Worm (Caenorhabditis elegans): ENCODE results near the gene cylc-1.
A peak's percentile ranks its signal among the peaks of the same experiment; 100 is the strongest.

cylc-1 gene

ce11 chrIV:5183755-5184166 is 41.8 kb downstream of the cylc-1 start, which contains the start of gene W03F8.4 (continued):
- peak; percentile 93 for TF ChIP-seq nhr-25 (tag; optimal IDR thresholded peaks at IDR 0.05; ENCODE audit: borderline replicate concordance, insufficient read depth)
- peak; percentile 92 for TF ChIP-seq rbr-2 (tag; optimal IDR thresholded peaks at IDR 0.05)
- no peak for TF ChIP-seq daf-8 (GFP tag; IDR thresholded peaks at IDR 0.05)
- no peak for TF ChIP-seq ZK546.5 (tag; optimal IDR thresholded peaks at IDR 0.05)
- TF ChIP-seq jun-1 (tag; optimal IDR thresholded peaks at IDR 0.05) = peak; percentile 44
- TF ChIP-seq spr-1 (tag; optimal IDR thresholded peaks at IDR 0.05) = peak; percentile 92
- TF ChIP-seq saeg-2 (GFP tag; IDR thresholded peaks at IDR 0.05) = peak; percentile 73; the same call in 1 of the 2 replicates
- peak; percentile 82 for TF ChIP-seq F10B5.3 (tag; optimal IDR thresholded peaks at IDR 0.05)
- peak; percentile 88 for TF ChIP-seq lin-29 (GFP tag; IDR thresholded peaks at IDR 0.05)
- no peak for TF ChIP-seq ceh-28 (tag; optimal IDR thresholded peaks at IDR 0.05)
- TF ChIP-seq ztf-11 (tag; optimal IDR thresholded peaks at IDR 0.05) = no peak
- peak; percentile 43 to 98 for TF ChIP-seq daf-16 (GFP tag; optimal IDR thresholded peaks at IDR 0.05)
- peak; percentile 93 for TF ChIP-seq daf-16 (tag; optimal IDR thresholded peaks at IDR 0.05)
- no peak for TF ChIP-seq nhr-41 (GFP tag; IDR thresholded peaks at IDR 0.05)
- TF ChIP-seq T20F7.1 (GFP tag; optimal IDR thresholded peaks at IDR 0.05) = peak; percentile 81
- no peak for TF ChIP-seq ceh-62 (tag; optimal IDR thresholded peaks at IDR 0.05)
- TF ChIP-seq hlh-11 (tag; optimal IDR thresholded peaks at IDR 0.05) = peak; percentile 92
- peak; percentile 81 for TF ChIP-seq nhr-6 (tag; optimal IDR thresholded peaks at IDR 0.05)
- TF ChIP-seq F49E8.2 (tag; optimal IDR thresholded peaks at IDR 0.05; ENCODE audit: borderline replicate concordance) = peak; percentile 81
- peak; percentile 97 for TF ChIP-seq snpc-1.2 (GFP tag; IDR thresholded peaks at IDR 0.05)
- peak; percentile 85 for TF ChIP-seq lin-13 (GFP tag; optimal IDR thresholded peaks at IDR 0.05)
- TF ChIP-seq ama-1 (optimal IDR thresholded peaks at IDR 0.05) = peak; percentile 65
- peak; percentile 85 for TF ChIP-seq hlh-30 (tag; optimal IDR thresholded peaks at IDR 0.05; ENCODE audit: insufficient read depth)
- TF ChIP-seq Y48G9A.11 (GFP tag; IDR thresholded peaks at IDR 0.05) = peak; percentile 56
- no peak for TF ChIP-seq madf-5 (GFP tag; IDR thresholded peaks at IDR 0.05)
- peak; percentile 94 for TF ChIP-seq nhr-102 (tag; optimal IDR thresholded peaks at IDR 0.05)
- no peak for TF ChIP-seq R02D3.7 (tag; optimal IDR thresholded peaks at IDR 0.05)
- peak; percentile 29 to 72 for TF ChIP-seq hif-1 (tag; optimal IDR thresholded peaks at IDR 0.05)
- TF ChIP-seq ceh-20 (GFP tag; IDR thresholded peaks at IDR 0.05) = peak; percentile 90
- TF ChIP-seq Y105C5A.15 (GFP tag; IDR thresholded peaks at IDR 0.05) = no peak
- peak; percentile 83 for TF ChIP-seq ctbp-1 (GFP tag; IDR thresholded peaks at IDR 0.05)
- no peak for TF ChIP-seq egl-27 (tag; optimal IDR thresholded peaks at IDR 0.05)

Measured in whole organism, L4 larva.